Fruit fly (Drosophila melanogaster): Measurements from ENCODE around the gene Ubqn.

DNA sequence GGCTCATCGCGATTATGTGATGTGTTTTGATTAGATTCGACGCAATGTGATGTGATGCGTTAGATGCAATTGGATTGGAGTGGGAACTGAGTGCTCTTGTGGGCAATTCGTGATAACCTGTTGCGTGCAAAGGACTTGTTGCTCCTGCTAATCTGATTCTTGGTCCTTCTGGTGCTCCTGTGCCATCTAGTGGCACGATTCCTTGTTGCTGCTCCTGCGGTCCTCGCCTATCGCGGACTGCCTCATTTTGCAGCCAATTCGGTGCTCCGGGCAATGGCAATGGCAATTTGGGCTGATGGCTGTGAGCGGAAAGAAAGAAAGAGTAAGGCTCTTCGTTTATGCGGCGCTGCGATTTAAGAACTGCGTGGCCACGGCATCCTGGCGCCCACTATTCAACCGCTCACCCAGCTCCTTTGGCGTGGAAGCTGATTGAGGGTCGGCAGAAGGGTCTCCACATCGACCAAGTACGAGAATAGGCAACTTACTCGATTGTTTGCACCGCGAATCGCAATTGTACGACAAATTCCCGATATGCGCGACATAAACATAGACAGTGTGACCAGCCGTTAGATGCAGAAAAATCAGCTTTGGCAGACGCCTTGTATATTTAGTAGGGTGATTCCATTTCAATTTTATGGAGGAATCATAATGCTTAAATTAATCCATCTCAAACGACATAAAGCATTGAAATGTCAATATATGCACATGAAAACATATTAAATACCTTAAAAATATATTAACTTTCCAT, 9.5 kb downstream of the Ubqn start, which contains the start of gene Mer:
- TF ChIP-seq CG6163 (GFP tag; IDR thresholded peaks at IDR 0.05) (peak; percentile 91), Hr4 (GFP tag; optimal IDR thresholded peaks at IDR 0.05) (peak; percentile 86)
